Fruit fly (Drosophila melanogaster) whole organism, embryonic: ENCODE data around the gene Oatp26F.

Experiments used
- Bdp1 ChIP-seq: fragments of 200-800 bp; sonication (Bioruptor generic); optimal IDR thresholded peaks from 3 replicates; lab custom pipeline; 2016; ENCODE audit warnings: missing biosample characterization, missing genetic modification characterization
- Bgb ChIP-seq: fragments of 200-800 bp; sonication (Bioruptor generic); IDR thresholded peaks from 2 replicates; pipeline ENCODE4 v1.3.6; 2022; ENCODE audit warnings: missing biosample characterization, missing genetic modification characterization; ENCODE audit not compliant: partially characterized antibody
- CG11398 ChIP-seq: fragments of 200-800 bp; sonication (Bioruptor generic); optimal IDR thresholded peaks from 2 replicates; lab custom pipeline; 2016; ENCODE audit warnings: missing biosample characterization, missing genetic modification characterization
- CG12391 ChIP-seq: fragments of 200-800 bp; sonication (Bioruptor generic); optimal IDR thresholded peaks from 3 replicates; lab custom pipeline; 2018; ENCODE audit warnings: missing biosample characterization, mild to moderate bottlenecking, missing genetic modification characterization, moderate library complexity
- CG12744 ChIP-seq: fragments of 200-800 bp; sonication (Bioruptor generic); optimal IDR thresholded peaks from 2 replicates; lab custom pipeline; 2016; ENCODE audit warnings: missing biosample characterization, missing genetic modification characterization
- CG13424 ChIP-seq: fragments of 200-800 bp; sonication (Bioruptor generic); optimal IDR thresholded peaks from 2 replicates; lab custom pipeline; 2019; ENCODE audit warnings: missing biosample characterization, mild to moderate bottlenecking, missing genetic modification characterization, moderate library complexity
- CG14860 ChIP-seq: fragments of 200-800 bp; sonication (Bioruptor generic); IDR thresholded peaks from 3 replicates; pipeline ENCODE4 v1.3.6; 2022; ENCODE audit warnings: missing biosample characterization, missing genetic modification characterization; ENCODE audit not compliant: partially characterized antibody
- CG15601 ChIP-seq: fragments of 200-800 bp; sonication (Bioruptor generic); optimal IDR thresholded peaks from 3 replicates; lab custom pipeline; 2019; ENCODE audit warnings: missing biosample characterization, mild to moderate bottlenecking, missing genetic modification characterization, moderate library complexity
- CG1603 ChIP-seq: fragments of 200-800 bp; sonication (Bioruptor generic); optimal IDR thresholded peaks from 2 replicates; lab custom pipeline; 2019; ENCODE audit warnings: missing biosample characterization, mild to moderate bottlenecking, missing genetic modification characterization, moderate library complexity
- CG1647 ChIP-seq: fragments of 200-800 bp; sonication (Bioruptor generic); optimal IDR thresholded peaks from 3 replicates; lab custom pipeline; 2016; ENCODE audit warnings: missing biosample characterization, missing genetic modification characterization
- CG17568 ChIP-seq: fragments of 200-800 bp; sonication (Bioruptor generic); optimal IDR thresholded peaks from 2 replicates; lab custom pipeline; 2018; ENCODE audit warnings: missing biosample characterization, mild to moderate bottlenecking, missing genetic modification characterization, moderate library complexity
- CG18764 ChIP-seq: fragments of 200-800 bp; sonication (Bioruptor generic); optimal IDR thresholded peaks from 3 replicates; lab custom pipeline; 2016; ENCODE audit warnings: missing biosample characterization, missing genetic modification characterization
- CG2875 ChIP-seq: fragments of 200-800 bp; sonication (Bioruptor generic); optimal IDR thresholded peaks from 2 replicates; lab custom pipeline; 2017; ENCODE audit warnings: missing biosample characterization, mild to moderate bottlenecking, missing genetic modification characterization, missing genetic modification reagents
- CG4424 ChIP-seq: fragments of 200-800 bp; sonication (Bioruptor generic); optimal IDR thresholded peaks from 3 replicates; lab custom pipeline; 2016; ENCODE audit warnings: missing biosample characterization, missing genetic modification characterization
- CG7271 ChIP-seq: fragments of 200-800 bp; sonication (Bioruptor generic); optimal IDR thresholded peaks from 2 replicates; lab custom pipeline; 2018; ENCODE audit warnings: missing biosample characterization, mild to moderate bottlenecking, missing genetic modification characterization, moderate library complexity
- CG8388 ChIP-seq: fragments of 200-800 bp; sonication (Bioruptor generic); optimal IDR thresholded peaks from 2 replicates; lab custom pipeline; 2019; ENCODE audit warnings: missing biosample characterization, mild to moderate bottlenecking, missing genetic modification characterization, moderate library complexity
- CG8944 ChIP-seq: fragments of 200-800 bp; sonication (Bioruptor generic); optimal IDR thresholded peaks from 3 replicates; lab custom pipeline; 2016; ENCODE audit warnings: missing biosample characterization, missing genetic modification characterization
- CG9727 ChIP-seq: fragments of 200-800 bp; sonication (Bioruptor generic); optimal IDR thresholded peaks from 3 replicates; lab custom pipeline; 2017; ENCODE audit warnings: missing biosample characterization, mild to moderate bottlenecking, missing genetic modification characterization
- Deaf1 ChIP-seq: fragments of 200-800 bp; optimal IDR thresholded peaks from 3 replicates; lab custom pipeline; 2019; ENCODE audit warnings: missing biosample characterization, mild to moderate bottlenecking, missing genetic modification characterization, moderate library complexity
- Dip2 ChIP-seq: fragments of 200-800 bp; sonication (Bioruptor generic); IDR thresholded peaks from 2 replicates; pipeline ENCODE4 v1.3.6; 2022; ENCODE audit warnings: missing biosample characterization, missing genetic modification characterization
- Dref ChIP-seq: fragments of 200-800 bp; sonication (Bioruptor generic); IDR thresholded peaks from 2 replicates; pipeline ENCODE4 v1.3.6; 2022; ENCODE audit warnings: missing biosample characterization, missing genetic modification characterization
- Hand ChIP-seq: fragments of 200-800 bp; sonication (Bioruptor generic); optimal IDR thresholded peaks from 2 replicates; lab custom pipeline; 2017; ENCODE audit warnings: mild to moderate bottlenecking, missing biosample characterization, missing genetic modification reagents, missing genetic modification characterization
- NC2α ChIP-seq: fragments of 200-800 bp; sonication (Bioruptor generic); optimal IDR thresholded peaks from 2 replicates; lab custom pipeline; 2016; ENCODE audit warnings: missing biosample characterization, missing genetic modification characterization
- Neu2 ChIP-seq: fragments of 200-800 bp; sonication (Bioruptor generic); optimal IDR thresholded peaks from 3 replicates; lab custom pipeline; 2016; ENCODE audit warnings: missing biosample characterization, missing genetic modification characterization, borderline replicate concordance
- Nf-YA ChIP-seq: fragments of 200-800 bp; sonication (Bioruptor generic); IDR thresholded peaks from 2 replicates; pipeline ENCODE4 v1.3.6; 2022; ENCODE audit warnings: missing biosample characterization, missing genetic modification characterization
- Pdp1 ChIP-seq, 2 experiments: fragments of 200-800 bp; sonication (Bioruptor generic); optimal IDR thresholded peaks; 3 replicates each; lab custom pipeline; 2016; ENCODE audit warnings: missing biosample characterization in 2 of 2, missing genetic modification characterization in 2 of 2, mild to moderate bottlenecking in 1 of 2, moderate library complexity in 1 of 2
- TFAM ChIP-seq: fragments of 200-800 bp; sonication (Bioruptor generic); optimal IDR thresholded peaks from 2 replicates; lab custom pipeline; 2017; ENCODE audit warnings: missing biosample characterization, missing genetic modification characterization, inconsistent platforms
- amos ChIP-seq: fragments of 200-800 bp; sonication (Bioruptor generic); IDR thresholded peaks from 2 replicates; pipeline ENCODE4 v1.3.6; 2022; ENCODE audit warnings: missing biosample characterization, missing genetic modification characterization; ENCODE audit not compliant: partially characterized antibody
- ara ChIP-seq: fragments of 200-800 bp; sonication (Bioruptor generic); IDR thresholded peaks from 2 replicates; pipeline ENCODE4 v1.3.6; 2022; ENCODE audit warnings: missing biosample characterization, missing genetic modification characterization
- caup ChIP-seq: fragments of 200-800 bp; sonication (Bioruptor generic); optimal IDR thresholded peaks from 3 replicates; lab custom pipeline; 2017; ENCODE audit warnings: missing biosample characterization, mild to moderate bottlenecking, missing genetic modification characterization, moderate library complexity; ENCODE audit not compliant: severe bottlenecking
- chm ChIP-seq: fragments of 200-800 bp; sonication (Bioruptor generic); IDR thresholded peaks from 2 replicates; pipeline ENCODE4 v1.3.6; 2022; ENCODE audit warnings: missing biosample characterization, missing genetic modification characterization
- chn ChIP-seq: fragments of 200-800 bp; sonication (Bioruptor generic); optimal IDR thresholded peaks from 2 replicates; lab custom pipeline; 2016; ENCODE audit warnings: missing biosample characterization, missing genetic modification characterization
- esg ChIP-seq: fragments of 200-800 bp; sonication (Bioruptor generic); conservative IDR thresholded peaks from 2 replicates; pipeline ENCODE4 v1.3.6; 2022; ENCODE audit warnings: missing biosample characterization, missing genetic modification characterization
- eyg ChIP-seq: fragments of 200-800 bp; sonication (Bioruptor generic); optimal IDR thresholded peaks from 3 replicates; lab custom pipeline; 2016; ENCODE audit warnings: missing biosample characterization, missing genetic modification characterization
- fru ChIP-seq: fragments of >200 bp; optimal IDR thresholded peaks from 2 replicates; lab custom pipeline; 2017
- h ChIP-seq: fragments of >200 bp; optimal IDR thresholded peaks from 2 replicates; lab custom pipeline; 2017
- jigr1 ChIP-seq: fragments of 200-800 bp; sonication (Bioruptor generic); IDR thresholded peaks from 3 replicates; pipeline ENCODE4 v1.3.6; 2022; ENCODE audit warnings: missing biosample characterization, missing genetic modification characterization
- mirr ChIP-seq: fragments of 200-800 bp; sonication (Bioruptor generic); optimal IDR thresholded peaks from 3 replicates; lab custom pipeline; 2018; ENCODE audit warnings: missing biosample characterization, mild to moderate bottlenecking, missing genetic modification characterization
- nau ChIP-seq: fragments of 200-800 bp; sonication (Bioruptor generic); optimal IDR thresholded peaks from 3 replicates; lab custom pipeline; 2017; ENCODE audit warnings: missing biosample characterization, mild to moderate bottlenecking, missing genetic modification characterization, missing genetic modification reagents
- nerfin-2 ChIP-seq: fragments of 200-800 bp; sonication (Bioruptor generic); IDR thresholded peaks from 2 replicates; pipeline ENCODE4 v1.3.6; 2022; ENCODE audit warnings: missing biosample characterization, missing genetic modification characterization; ENCODE audit not compliant: partially characterized antibody
- otp ChIP-seq: fragments of 200-800 bp; sonication (Bioruptor generic); IDR thresholded peaks from 3 replicates; pipeline ENCODE4, ENCODE4 v1.3.6; 2022; ENCODE audit warnings: missing biosample characterization, missing genetic modification characterization
- ranshi ChIP-seq: fragments of 200-800 bp; sonication (Bioruptor generic); IDR thresholded peaks from 2 replicates; pipeline ENCODE4 v1.3.6; 2022; ENCODE audit warnings: missing biosample characterization, missing genetic modification characterization
- sc ChIP-seq, 3 experiments: fragments of >200 bp in 2 of 3; fragments of 200-800 bp in 1 of 3; sonication (Bioruptor generic) in 1 of 3; optimal IDR thresholded peaks; 2 replicates in 2 of 3; 3 replicates in 1 of 3; lab custom pipeline; 2017; ENCODE audit warnings: mild to moderate bottlenecking in 1 of 3, missing biosample characterization in 1 of 3, missing genetic modification characterization in 1 of 3, missing genetic modification reagents in 1 of 3
- schlank ChIP-seq: fragments of 200-800 bp; sonication (Bioruptor generic); optimal IDR thresholded peaks from 2 replicates; lab custom pipeline; 2018; ENCODE audit warnings: missing biosample characterization, mild to moderate bottlenecking, missing genetic modification characterization
- seq ChIP-seq: fragments of 200-800 bp; sonication (Bioruptor generic); IDR thresholded peaks from 2 replicates; pipeline ENCODE4 v1.3.6; 2022; ENCODE audit warnings: missing biosample characterization, missing genetic modification characterization
- ssp ChIP-seq: fragments of 200-800 bp; sonication (Bioruptor generic); IDR thresholded peaks from 2 replicates; pipeline ENCODE4 v1.3.6; 2022; ENCODE audit warnings: missing biosample characterization, missing genetic modification characterization
- twi ChIP-seq: fragments of 200-800 bp; optimal IDR thresholded peaks from 2 replicates; lab custom pipeline; 2019; ENCODE audit warnings: missing biosample characterization, mild to moderate bottlenecking, missing genetic modification characterization, moderate library complexity
- unc-4 ChIP-seq: fragments of 200-800 bp; sonication (Bioruptor generic); IDR thresholded peaks from 2 replicates; pipeline ENCODE4 v1.3.6; 2022; ENCODE audit warnings: missing biosample characterization, missing genetic modification characterization; ENCODE audit not compliant: partially characterized antibody
- usp ChIP-seq: fragments of >200 bp; optimal IDR thresholded peaks from 2 replicates; lab custom pipeline; 2017; ENCODE audit warnings: missing biosample characterization, missing genetic modification characterization
- wor ChIP-seq: fragments of 200-800 bp; sonication (Bioruptor generic); IDR thresholded peaks from 2 replicates; pipeline ENCODE4 v1.3.6; 2022; ENCODE audit warnings: missing biosample characterization, missing genetic modification characterization

Oatp26F gene

DNA sequence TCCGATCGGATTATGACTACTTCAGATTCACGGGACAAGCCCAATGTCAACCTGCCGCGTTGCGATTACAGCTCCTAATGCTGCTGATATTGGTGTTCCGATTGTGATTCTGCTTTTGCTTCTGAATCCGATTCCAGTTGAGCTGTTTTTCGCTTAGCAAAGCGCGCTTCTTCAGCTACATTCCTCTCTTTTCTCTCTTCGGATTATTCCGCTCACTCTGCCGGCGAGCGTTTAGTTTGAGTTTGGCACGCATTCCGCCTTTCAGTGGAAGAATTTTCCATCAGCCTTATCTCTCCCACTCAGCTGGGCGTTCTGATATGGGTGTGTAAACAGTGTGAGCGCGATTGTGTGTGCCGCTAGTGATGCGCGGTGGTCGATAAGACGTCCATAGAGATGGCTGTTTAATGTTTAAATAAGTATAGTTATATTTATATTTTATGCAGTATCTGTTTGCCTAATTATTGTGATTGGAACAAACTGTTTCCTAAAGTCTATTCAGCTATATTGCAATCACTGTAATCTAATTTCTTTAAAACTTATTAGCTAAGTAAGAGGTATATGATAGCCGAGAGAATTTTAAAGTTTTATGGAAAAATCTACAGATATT lies 35.6 kb upstream of the Oatp26F start, which contains the start of gene Galt (continued):
- peak; percentile 63 for TF ChIP-seq unc-4
- no peak for TF ChIP-seq Bdp1 (GFP tag; lab: Kevin White, UChicago)
- TF ChIP-seq ranshi (GFP tag; lab: Robert Waterston, UW) = peak; percentile 35; the same call in 1 of the 2 replicates
- no peak for TF ChIP-seq jigr1 (GFP tag; lab: Robert Waterston, UW)
- TF ChIP-seq ara (GFP tag; lab: Robert Waterston, UW) = no peak
- peak; percentile 51 for TF ChIP-seq CG9727 (GFP tag; lab: Kevin White, UChicago)
- no peak for TF ChIP-seq h (lab: Kevin White, UChicago)
- no peak for TF ChIP-seq usp (GFP tag; lab: Kevin White, UChicago)
- TF ChIP-seq CG1603 = no peak
- no peak for TF ChIP-seq CG17568 (GFP tag; lab: Kevin White, UChicago)
- TF ChIP-seq CG12744 = no peak
- TF ChIP-seq Hand = no peak
- no peak for TF ChIP-seq TFAM (GFP tag; lab: Kevin White, UChicago)
- peak in 1 of 2 experiments; percentile 25 for TF ChIP-seq Pdp1 (GFP tag; optimal IDR thresholded peaks at IDR 0.05; lab: Kevin White, UChicago)
- no peak for TF ChIP-seq nau (GFP tag; lab: Kevin White, UChicago)
- TF ChIP-seq Nf-YA (GFP tag; lab: Robert Waterston, UW) = no peak
- TF ChIP-seq otp (GFP tag; lab: Robert Waterston, UW) = no peak
- no peak for TF ChIP-seq Dip2
- no peak for TF ChIP-seq twi (tag; lab: Kevin White, UChicago)
- TF ChIP-seq schlank (tag; lab: Kevin White, UChicago) = no peak
- TF ChIP-seq CG7271 (tag; lab: Kevin White, UChicago) = peak; percentile 35
- peak; percentile 5 for TF ChIP-seq CG8388
- no peak for TF ChIP-seq seq (GFP tag; lab: Robert Waterston, UW)
- peak; percentile 10; the same call in 1 of the 2 replicates for TF ChIP-seq amos (GFP tag; lab: Robert Waterston, UW)
- TF ChIP-seq CG15601 (tag; lab: Kevin White, UChicago) = peak; percentile 32
- no peak for TF ChIP-seq CG11398
- TF ChIP-seq CG1647 (GFP tag; lab: Kevin White, UChicago) = no peak
- peak; percentile 86 for TF ChIP-seq nerfin-2 (GFP tag; lab: Robert Waterston, UW)
- TF ChIP-seq Bgb (GFP tag; lab: Robert Waterston, UW) = peak; percentile 64; the same call in 1 of the 2 replicates
- TF ChIP-seq chm (GFP tag; lab: Robert Waterston, UW) = peak; percentile 16; the same call in 1 of the 2 replicates
- TF ChIP-seq mirr (GFP tag; lab: Kevin White, UChicago) = peak; percentile 54
- TF ChIP-seq Deaf1 = peak; percentile 37
- TF ChIP-seq caup (GFP tag; lab: Kevin White, UChicago) = peak; percentile 48
- TF ChIP-seq sc (optimal IDR thresholded peaks at IDR 0.05; lab: Kevin White, UChicago) = no peak
- no peak for TF ChIP-seq sc (GFP tag; optimal IDR thresholded peaks at IDR 0.05; lab: Kevin White, UChicago)
- peak; percentile 2 for TF ChIP-seq CG2875
- no peak for TF ChIP-seq CG18764 (GFP tag; lab: Kevin White, UChicago)
- TF ChIP-seq Dref (GFP tag; lab: Robert Waterston, UW) = peak; percentile 63
- no peak for TF ChIP-seq CG8944 (GFP tag; lab: Kevin White, UChicago)
- TF ChIP-seq CG14860 (GFP tag; lab: Robert Waterston, UW) = peak; percentile 90
- TF ChIP-seq esg = no peak
- TF ChIP-seq Neu2 = no peak
- TF ChIP-seq NC2α = no peak
- TF ChIP-seq CG12391 = peak; percentile 58
- TF ChIP-seq wor (GFP tag; lab: Robert Waterston, UW) = no peak
- TF ChIP-seq CG13424 (tag; lab: Kevin White, UChicago) = peak; percentile 46
- TF ChIP-seq fru = no peak
- no peak for TF ChIP-seq ssp
- TF ChIP-seq eyg (GFP tag; lab: Kevin White, UChicago) = no peak
- peak; percentile 17 for TF ChIP-seq CG4424
- no peak for TF ChIP-seq chn (GFP tag; lab: Kevin White, UChicago)
